Worm (Caenorhabditis elegans): ENCODE measurements around the gene nlr-1.

Gene nlr-1

DNA sequence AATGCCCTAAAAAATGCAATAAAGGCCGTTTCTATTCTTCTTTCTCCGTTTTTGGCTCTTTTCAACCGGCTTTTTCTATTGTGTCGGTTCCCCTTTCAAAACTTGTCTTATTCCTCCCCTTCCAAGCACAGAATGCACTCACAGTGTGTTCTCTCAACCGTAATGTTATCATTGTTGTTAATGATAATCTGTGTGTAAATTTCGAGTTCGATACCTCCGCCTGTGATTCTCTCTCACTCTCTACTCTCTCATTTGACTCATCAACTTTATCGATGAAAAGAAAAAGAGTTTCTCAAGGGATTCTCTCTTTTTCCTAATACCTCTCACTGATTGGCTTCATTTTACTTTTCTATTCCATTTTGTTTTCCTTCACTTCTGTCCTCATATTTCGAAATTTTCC, 49.4 kb downstream of the nlr-1 start:
- TF ChIP-seq pqm-1 (tag; optimal IDR thresholded peaks at IDR 0.05), result peak; percentile 28
- peak; percentile 23 for TF ChIP-seq pha-4 (tag; optimal IDR thresholded peaks at IDR 0.05)
- TF ChIP-seq elt-2 (tag; optimal IDR thresholded peaks at IDR 0.05), result peak; percentile 47
- TF ChIP-seq snpc-4 (tag; optimal IDR thresholded peaks at IDR 0.05), result peak; percentile 7
- no peak for TF ChIP-seq nhr-25 (tag; optimal IDR thresholded peaks at IDR 0.05)
- peak; percentile 28 for TF ChIP-seq nfya-1 (tag; optimal IDR thresholded peaks at IDR 0.05; ENCODE audit: insufficient read depth)

DNA sequence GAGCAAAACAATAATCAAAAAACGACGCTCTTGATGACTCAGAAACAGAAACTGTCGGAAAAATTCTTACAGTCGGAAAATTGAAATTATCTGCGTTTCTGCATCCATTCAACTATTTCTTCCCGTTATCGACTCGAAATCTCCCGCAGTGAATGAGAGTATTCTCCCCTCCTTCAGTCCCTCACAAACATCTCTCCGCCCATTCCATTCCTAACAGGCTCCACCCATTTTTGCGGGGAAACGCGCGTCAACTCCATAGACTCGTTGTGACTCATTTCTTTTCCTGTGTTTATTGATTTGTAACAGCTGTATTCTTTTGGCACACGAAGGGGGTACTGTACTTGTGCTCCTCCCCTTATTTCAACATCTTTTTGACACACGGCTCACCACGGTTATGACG, 50.3 kb downstream of the nlr-1 start:
- TF ChIP-seq nfya-1 (tag; optimal IDR thresholded peaks at IDR 0.05; ENCODE audit: insufficient read depth), result peak; percentile 42
- no peak for TF ChIP-seq nhr-76 (tag; optimal IDR thresholded peaks at IDR 0.05)
- TF ChIP-seq nhr-25 (tag; optimal IDR thresholded peaks at IDR 0.05), result peak; percentile 27
- no peak for TF ChIP-seq unc-62 (GFP tag; optimal IDR thresholded peaks at IDR 0.05)
- no peak for TF ChIP-seq ztf-4 (tag; optimal IDR thresholded peaks at IDR 0.05)
- TF ChIP-seq nhr-67 (tag; optimal IDR thresholded peaks at IDR 0.05), result no peak
- TF ChIP-seq pha-4 (tag; optimal IDR thresholded peaks at IDR 0.05), result peak; percentile 13
- TF ChIP-seq egl-5 (tag; optimal IDR thresholded peaks at IDR 0.05), result no peak
- no peak for TF ChIP-seq tbx-2 (tag; optimal IDR thresholded peaks at IDR 0.05)

DNA sequence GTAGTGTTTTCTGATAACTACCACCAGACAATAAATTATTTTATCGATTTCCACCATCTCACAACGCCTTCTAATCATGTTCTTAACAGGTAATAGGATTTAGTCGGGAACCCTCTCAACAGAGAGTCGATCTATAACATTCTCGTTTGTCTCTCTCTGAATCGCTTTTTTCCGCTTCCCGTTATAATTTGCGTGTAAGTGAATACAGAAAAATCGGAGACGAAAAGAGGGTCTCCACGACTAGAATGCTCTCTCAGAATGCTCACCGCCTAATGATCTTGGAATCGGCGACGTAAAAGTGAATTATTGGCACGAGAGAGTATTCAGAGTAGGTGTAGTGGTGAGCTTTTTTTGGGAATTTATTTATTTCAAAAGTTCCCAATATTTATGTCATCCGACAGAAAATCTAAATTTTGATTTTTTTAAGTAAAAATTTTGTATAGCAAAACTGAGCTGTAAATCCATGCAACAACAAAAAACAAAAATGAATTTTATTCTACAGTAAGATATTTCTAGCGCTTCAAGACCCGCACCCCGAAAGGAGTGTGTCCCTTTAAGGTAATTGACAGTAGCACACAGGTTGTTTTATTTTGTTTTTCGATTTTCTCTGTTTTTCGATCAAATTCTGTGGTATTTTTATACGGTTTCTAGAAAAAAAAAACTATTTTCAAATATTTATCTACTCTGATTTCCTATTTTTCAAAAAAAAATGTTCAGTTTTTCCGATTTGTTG, 51.2 kb downstream of the nlr-1 start:
- TF ChIP-seq mml-1 (tag; optimal IDR thresholded peaks at IDR 0.05) (no peak), fkh-10 (GFP tag; optimal IDR thresholded peaks at IDR 0.05) (peak; percentile 20), unc-39 (tag; optimal IDR thresholded peaks at IDR 0.05) (no peak), ceh-82 (tag; optimal IDR thresholded peaks at IDR 0.05) (no peak), lin-39 (tag; optimal IDR thresholded peaks at IDR 0.05) (peak; percentile 29), nhr-23 (tag; optimal IDR thresholded peaks at IDR 0.05) (no peak), skn-1 (tag; optimal IDR thresholded peaks at IDR 0.05) (no peak), nhr-67 (tag; optimal IDR thresholded peaks at IDR 0.05) (no peak), snpc-4 (tag; optimal IDR thresholded peaks at IDR 0.05) (no peak)

DNA sequence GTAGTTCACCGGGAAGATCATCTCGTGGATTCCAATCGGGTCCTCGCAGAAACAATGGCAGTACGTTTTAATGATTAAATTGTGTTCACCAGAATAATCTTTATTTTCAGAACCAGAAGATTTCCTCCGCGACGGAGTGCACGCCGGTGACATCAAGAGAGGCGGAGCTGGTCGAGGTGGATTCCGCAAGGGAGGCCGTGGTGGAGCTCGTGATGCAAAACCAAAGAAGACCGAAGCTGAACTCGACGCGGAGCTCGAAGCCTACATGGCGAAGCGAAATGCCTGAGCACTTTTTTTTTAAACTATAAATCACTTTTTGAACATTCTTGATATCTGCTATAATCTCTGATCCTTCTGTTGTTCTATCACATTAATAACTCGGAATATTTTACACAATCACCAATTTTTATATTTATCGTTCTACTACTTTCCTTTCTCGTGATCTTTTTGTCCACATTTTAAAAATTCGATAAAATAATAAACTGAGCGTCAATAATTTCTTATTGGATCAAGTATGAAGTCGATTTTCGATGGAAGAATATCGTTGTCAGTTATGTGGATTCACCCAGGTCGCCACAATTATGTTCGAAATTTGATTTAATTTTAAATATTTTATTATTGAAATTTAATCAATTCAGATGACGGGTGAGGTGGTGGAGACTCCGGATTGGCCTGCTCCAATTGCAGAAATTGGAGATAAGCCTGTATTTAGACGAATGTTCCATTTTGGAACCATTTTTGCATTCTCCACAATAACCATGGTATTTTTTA, 53.6 kb downstream of the nlr-1 start, which contains the start of gene dhhc-6:
Gene dhhc-6 (plus strand): TSS at position 639 of the 771 bp plus-strand sequence.
- no peak for TF ChIP-seq jun-1 (tag; optimal IDR thresholded peaks at IDR 0.05)
- TF ChIP-seq egl-27 (tag; optimal IDR thresholded peaks at IDR 0.05), result no peak
- TF ChIP-seq lsy-12 (tag; optimal IDR thresholded peaks at IDR 0.05), result no peak
- TF ChIP-seq hmg-11 (tag; optimal IDR thresholded peaks at IDR 0.05), result no peak
- TF ChIP-seq nhr-28 (tag; optimal IDR thresholded peaks at IDR 0.05), result no peak
- no peak for TF ChIP-seq elt-1 (tag; optimal IDR thresholded peaks at IDR 0.05)
- TF ChIP-seq nhr-237 (tag; optimal IDR thresholded peaks at IDR 0.05), result no peak
- TF ChIP-seq ceh-9 (tag; optimal IDR thresholded peaks at IDR 0.05), result no peak
- TF ChIP-seq lin-15B (tag; optimal IDR thresholded peaks at IDR 0.05), result no peak
- no peak for TF ChIP-seq pha-4 (tag; optimal IDR thresholded peaks at IDR 0.05)
- no peak for TF ChIP-seq ama-1 (optimal IDR thresholded peaks at IDR 0.05)

DNA sequence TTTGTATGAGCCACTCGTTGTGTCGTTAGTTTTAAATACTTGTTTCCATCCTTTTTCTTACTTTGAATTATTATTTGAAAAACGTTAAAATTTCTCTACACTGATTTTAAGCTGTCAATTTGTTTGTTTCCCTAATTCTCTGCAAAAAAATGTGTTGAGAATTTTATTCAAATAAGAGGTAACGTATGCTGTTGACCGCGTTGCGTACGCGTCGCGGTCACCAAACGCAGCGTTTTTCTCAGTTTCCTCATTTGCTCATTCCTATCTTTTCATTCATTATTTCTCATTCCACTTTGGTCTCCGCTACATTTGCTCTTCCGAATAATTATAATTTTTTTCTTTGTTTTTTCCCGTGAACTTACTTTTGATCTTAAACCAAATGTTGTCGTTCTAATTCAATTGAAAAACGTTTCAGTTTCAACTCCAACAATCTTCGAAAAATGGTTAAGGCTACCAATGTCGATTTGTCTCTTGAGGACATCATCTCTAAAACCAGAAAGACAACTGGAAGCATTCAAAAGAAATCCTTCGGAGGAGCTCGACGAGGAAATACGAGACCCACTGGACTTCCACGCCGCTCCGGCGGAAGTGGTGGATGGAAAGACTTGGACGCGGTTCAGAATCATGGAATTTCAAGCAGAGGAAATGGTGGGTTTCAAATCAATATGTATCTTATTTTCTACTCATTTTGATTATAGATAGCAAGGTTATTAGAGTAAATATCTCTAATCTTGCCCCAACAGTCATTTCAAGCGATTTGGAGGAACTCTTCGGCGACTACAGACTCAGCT, 55.1 kb downstream of the nlr-1 start, which contains the start of gene aly-3:
Gene aly-3 (plus strand): TSS at position 409 of the 791 bp plus-strand sequence.
- no peak for TF ChIP-seq R02D3.7 (tag; optimal IDR thresholded peaks at IDR 0.05)
- TF ChIP-seq pha-4 (tag; optimal IDR thresholded peaks at IDR 0.05), result peak; percentile 59
- TF ChIP-seq elt-2 (tag; optimal IDR thresholded peaks at IDR 0.05), result peak; percentile 4
- TF ChIP-seq mdl-1 (tag; optimal IDR thresholded peaks at IDR 0.05), result no peak
- no peak for TF ChIP-seq elt-1 (tag; optimal IDR thresholded peaks at IDR 0.05)
- TF ChIP-seq pqm-1 (tag; optimal IDR thresholded peaks at IDR 0.05), result no peak
- TF ChIP-seq nhr-237 (tag; optimal IDR thresholded peaks at IDR 0.05), result no peak
- no peak for TF ChIP-seq sea-2 (GFP tag; optimal IDR thresholded peaks at IDR 0.05)
- peak; percentile 9 for TF ChIP-seq lin-39 (tag; optimal IDR thresholded peaks at IDR 0.05)
- TF ChIP-seq nhr-12 (tag; optimal IDR thresholded peaks at IDR 0.05), result no peak
- peak; percentile 15 for TF ChIP-seq ama-1 (optimal IDR thresholded peaks at IDR 0.05)
- no peak for TF ChIP-seq nhr-76 (tag; optimal IDR thresholded peaks at IDR 0.05)
- peak; percentile 13 for TF ChIP-seq lin-15B (tag; optimal IDR thresholded peaks at IDR 0.05)
- TF ChIP-seq ztf-4 (tag; optimal IDR thresholded peaks at IDR 0.05), result no peak
- TF ChIP-seq jun-1 (tag; optimal IDR thresholded peaks at IDR 0.05), result no peak
- TF ChIP-seq nhr-23 (tag; optimal IDR thresholded peaks at IDR 0.05), result no peak
- peak; percentile 34 for TF ChIP-seq hmg-11 (tag; optimal IDR thresholded peaks at IDR 0.05)
- TF ChIP-seq nfya-1 (tag; optimal IDR thresholded peaks at IDR 0.05; ENCODE audit: insufficient read depth), result peak; percentile 63

All from whole organism, L3 larva.